Worm (Caenorhabditis elegans): ENCODE measurements around the gene Y108G3AL.2.

DNA sequence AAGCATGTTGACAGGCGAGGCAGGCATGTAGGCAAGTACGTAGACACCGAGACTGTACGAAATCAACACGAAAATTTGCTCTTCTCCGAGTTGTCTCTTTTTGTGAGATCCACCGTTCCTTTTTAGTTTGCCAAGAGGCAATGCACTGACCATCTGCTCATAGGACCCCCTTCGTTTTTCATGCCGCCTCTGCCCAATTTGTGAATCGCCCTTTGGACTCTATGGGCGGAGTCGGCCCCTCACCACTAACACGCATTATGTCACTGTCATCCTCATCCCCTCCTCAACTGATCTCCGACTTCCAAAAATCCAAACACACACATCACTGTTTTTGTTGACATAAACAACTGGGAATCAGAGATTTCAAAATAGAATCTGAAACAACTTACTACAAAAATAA is 12.9 kb upstream of the Y108G3AL.2 start:
- TF ChIP-seq elt-2 (tag; optimal IDR thresholded peaks at IDR 0.05) (no peak), lin-39 (tag; optimal IDR thresholded peaks at IDR 0.05) (no peak), pqm-1 (tag; optimal IDR thresholded peaks at IDR 0.05) (no peak), egl-27 (tag; optimal IDR thresholded peaks at IDR 0.05) (no peak), unc-39 (tag; optimal IDR thresholded peaks at IDR 0.05) (no peak), nhr-28 (tag; optimal IDR thresholded peaks at IDR 0.05) (no peak), ama-1 (optimal IDR thresholded peaks at IDR 0.05) (no peak)
